Worm (Caenorhabditis elegans) whole organism, L2 larva: ENCODE results near the gene gad-3.

Experiments
- R02D3.7 ChIP-seq: fragments of 150-350 bp; optimal IDR thresholded peaks from 2 replicates; lab custom pipeline; 2014; ENCODE audit warnings: missing biosample characterization, missing genetic modification characterization
- ama-1 ChIP-seq: fragments of 150-350 bp; optimal IDR thresholded peaks from 2 replicates; lab custom pipeline; 2018; ENCODE audit warnings: inconsistent platforms
- elt-1 ChIP-seq: fragments of 150-350 bp; optimal IDR thresholded peaks from 2 replicates; lab custom pipeline; 2014; ENCODE audit warnings: missing biosample characterization, missing genetic modification characterization
- fos-1 ChIP-seq: fragments of 150-350 bp; optimal IDR thresholded peaks from 2 replicates; lab custom pipeline; 2014; ENCODE audit warnings: missing biosample characterization, missing genetic modification characterization
- lin-13 ChIP-seq: fragments of 150-350 bp; optimal IDR thresholded peaks from 2 replicates; lab custom pipeline; 2014; ENCODE audit warnings: missing biosample characterization, missing genetic modification reagents, missing genetic modification characterization
- lin-39 ChIP-seq: fragments of 150-350 bp; optimal IDR thresholded peaks from 2 replicates; lab custom pipeline; 2014; ENCODE audit warnings: missing biosample characterization, missing genetic modification reagents, missing genetic modification characterization
- nhr-12 ChIP-seq: fragments of 150-350 bp; optimal IDR thresholded peaks from 2 replicates; lab custom pipeline; 2014; ENCODE audit warnings: missing biosample characterization, missing genetic modification characterization
- nhr-237 ChIP-seq: fragments of 150-350 bp; optimal IDR thresholded peaks from 2 replicates; lab custom pipeline; 2014; ENCODE audit warnings: missing biosample characterization, missing genetic modification characterization
- nhr-25 ChIP-seq: fragments of 150-350 bp; sonication (generic microtip); optimal IDR thresholded peaks from 3 replicates; lab custom pipeline; 2014; ENCODE audit warnings: missing biosample characterization, missing genetic modification characterization
- nhr-77 ChIP-seq: fragments of 150-350 bp; optimal IDR thresholded peaks from 2 replicates; lab custom pipeline; 2014; ENCODE audit warnings: missing biosample characterization, missing genetic modification characterization
- peb-1 ChIP-seq: fragments of 150-350 bp; optimal IDR thresholded peaks from 2 replicates; lab custom pipeline; 2014; ENCODE audit warnings: missing biosample characterization, missing genetic modification characterization
- sma-3 ChIP-seq: sonication (generic microtip); optimal IDR thresholded peaks from 2 replicates; lab custom pipeline; 2016; ENCODE audit warnings: missing genetic modification reagents, missing genetic modification characterization, missing compliant biosample characterization
- snpc-4 ChIP-seq: fragments of 150-350 bp; optimal IDR thresholded peaks from 2 replicates; lab custom pipeline; 2014; ENCODE audit warnings: missing biosample characterization, missing genetic modification characterization

DNA sequence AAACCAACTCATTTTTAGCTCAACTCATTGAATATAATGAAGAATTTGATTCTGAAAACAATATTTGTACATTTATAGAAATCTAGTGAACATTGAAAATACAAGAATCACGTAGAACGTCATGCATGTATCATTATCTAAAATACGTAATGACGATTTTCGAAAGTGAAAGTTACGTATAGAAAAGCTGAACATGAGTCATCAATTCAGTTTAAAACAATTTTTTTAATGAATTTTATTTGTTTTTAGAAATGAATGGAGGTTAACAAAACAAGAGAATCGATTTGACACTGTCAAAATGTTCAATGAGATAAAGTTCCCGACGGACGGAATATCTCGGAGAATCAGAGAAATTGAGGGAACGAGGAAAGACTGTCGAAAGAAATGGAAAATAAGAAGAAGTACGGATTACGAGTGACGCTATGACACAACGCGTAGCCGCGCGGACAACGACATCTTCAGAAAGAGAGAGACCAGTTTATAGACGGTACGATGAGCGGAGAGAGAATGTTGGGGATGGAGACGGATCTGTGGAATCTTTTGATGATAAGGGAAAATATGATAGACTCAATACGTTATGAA is 9.0 kb upstream of the gad-3 start, which contains the start of gene ptr-1:
- no peak for TF ChIP-seq elt-1
- no peak for TF ChIP-seq fos-1 (tag; lab: Kevin White, UChicago)
- no peak for TF ChIP-seq nhr-12 (tag; lab: Kevin White, UChicago)
- no peak for TF ChIP-seq sma-3 (GFP tag; lab: Kevin White, UChicago)
- TF ChIP-seq nhr-77 (tag; lab: Kevin White, UChicago), result no peak
- TF ChIP-seq R02D3.7 (tag; lab: Kevin White, UChicago), result no peak
- no peak for TF ChIP-seq nhr-237 (tag; lab: Kevin White, UChicago)
- no peak for TF ChIP-seq lin-13 (GFP tag; lab: Kevin White, UChicago)
- no peak for TF ChIP-seq peb-1 (tag; lab: Kevin White, UChicago)
- no peak for TF ChIP-seq nhr-25 (tag; lab: Kevin White, UChicago)
- TF ChIP-seq ama-1, result no peak
- TF ChIP-seq snpc-4 (tag; lab: Kevin White, UChicago), result no peak
- no peak for TF ChIP-seq lin-39
